Worm (Caenorhabditis elegans): ENCODE measurements around the gene Y6E2A.7.

Y6E2A.7 gene

ce11 chrV:15716679-15717078, 3.0 kb upstream of the Y6E2A.7 start, which contains the start of gene Y6E2A.4:
Gene Y6E2A.4, minus strand, starts transcription at chrV:15716779.
- TF ChIP-seq ceh-40 (GFP tag; IDR thresholded peaks at IDR 0.05) (no peak), rcor-1 (GFP tag; IDR thresholded peaks at IDR 0.05) (no peak), ztf-28 (GFP tag; IDR thresholded peaks at IDR 0.05) (no peak), D2030.7 (GFP tag; IDR thresholded peaks at IDR 0.05) (no peak), F37B4.10 (GFP tag; IDR thresholded peaks at IDR 0.05) (no peak), madf-10 (tag; optimal IDR thresholded peaks at IDR 0.05) (no peak), him-1 (tag; optimal IDR thresholded peaks at IDR 0.05) (no peak), tbx-9 (tag; optimal IDR thresholded peaks at IDR 0.05; ENCODE audit: borderline replicate concordance) (no peak), F22D6.2 (tag; optimal IDR thresholded peaks at IDR 0.05) (no peak), snpc-4 (GFP tag; optimal IDR thresholded peaks at IDR 0.05) (no peak), snpc-4 (tag; optimal IDR thresholded peaks at IDR 0.05) (no peak), Y67H2A.10 (GFP tag; conservative IDR thresholded peaks at IDR 0.05) (no peak), ceh-100 (GFP tag; IDR thresholded peaks at IDR 0.05) (no peak), F23B12.7 (tag; optimal IDR thresholded peaks at IDR 0.05; ENCODE audit: insufficient read depth) (no peak), mes-4 (tag; optimal IDR thresholded peaks at IDR 0.05) (no peak), akir-1 (GFP tag; optimal IDR thresholded peaks at IDR 0.05) (no peak), hmg-20 (GFP tag; IDR thresholded peaks at IDR 0.05) (no peak), lag-1 (GFP tag; IDR thresholded peaks at IDR 0.05) (no peak), F10E7.11 (tag; optimal IDR thresholded peaks at IDR 0.05) (no peak), mxl-1 (tag; optimal IDR thresholded peaks at IDR 0.05) (no peak)

- TF ChIP-seq ztf-22 (GFP tag; optimal IDR thresholded peaks at IDR 0.05) (no peak), ceh-100 (GFP tag; IDR thresholded peaks at IDR 0.05) (no peak), F39B2.1 (GFP tag; IDR thresholded peaks at IDR 0.05) (no peak), F33H1.4 (GFP tag; IDR thresholded peaks at IDR 0.05) (no peak), let-607 (tag; optimal IDR thresholded peaks at IDR 0.05) (no peak), tlf-1 (GFP tag; optimal IDR thresholded peaks at IDR 0.05) (no peak), zfh-2 (GFP tag; conservative IDR thresholded peaks at IDR 0.05) (no peak), madf-8 (GFP tag; conservative IDR thresholded peaks at IDR 0.05) (no peak), pbrm-1 (GFP tag; IDR thresholded peaks at IDR 0.05) (no peak), egl-18 (GFP tag; IDR thresholded peaks at IDR 0.05) (no peak), snpc-1.3 (tag; optimal IDR thresholded peaks at IDR 0.05; ENCODE audit: insufficient read depth) (no peak), lsy-27 (tag; optimal IDR thresholded peaks at IDR 0.05; ENCODE audit: borderline replicate concordance, insufficient read depth) (no peak), C06A6.2 (GFP tag; conservative IDR thresholded peaks at IDR 0.05) (no peak), pha-4 (tag; optimal IDR thresholded peaks at IDR 0.05) (no peak), atf-7 (tag; optimal IDR thresholded peaks at IDR 0.05) (no peak)
Observed at ce11 chrV:15718562-15718961, 1.1 kb upstream of the Y6E2A.7 start, which contains the start of gene Y6E2A.5. Gene Y6E2A.5, minus strand, starts transcription at chrV:15718662.

DNA sequence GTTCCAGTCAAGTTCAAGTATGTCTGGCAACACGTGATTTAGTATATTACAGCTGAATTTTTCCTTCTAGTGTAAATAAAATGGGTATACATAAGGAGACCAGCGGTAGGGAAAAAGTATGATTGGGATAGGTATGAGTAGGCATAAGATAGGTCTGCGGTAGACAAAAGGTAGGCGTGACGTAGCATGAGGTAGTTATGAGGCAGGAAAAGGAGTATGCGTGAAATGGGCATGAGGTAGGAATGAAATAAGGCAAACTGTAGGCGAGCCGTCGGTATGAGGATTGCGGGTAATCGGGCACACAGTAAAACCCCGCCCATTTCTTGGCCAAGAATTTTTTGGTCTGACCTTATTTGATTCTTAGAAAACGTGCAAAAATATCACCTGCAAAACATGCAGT, 1.8 kb downstream of the Y6E2A.7 start:
- TF ChIP-seq Y67H2A.10 (GFP tag; conservative IDR thresholded peaks at IDR 0.05), result no peak
- TF ChIP-seq tbx-9 (tag; optimal IDR thresholded peaks at IDR 0.05; ENCODE audit: borderline replicate concordance), result no peak
- no peak for TF ChIP-seq ceh-27 (GFP tag; optimal IDR thresholded peaks at IDR 0.05)
- no peak for TF ChIP-seq dox-1 (GFP tag; IDR thresholded peaks at IDR 0.05)
- no peak for TF ChIP-seq chd-7 (tag; optimal IDR thresholded peaks at IDR 0.05)
- TF ChIP-seq nhr-27 (tag; optimal IDR thresholded peaks at IDR 0.05), result no peak
- TF ChIP-seq pbrm-1 (GFP tag; IDR thresholded peaks at IDR 0.05), result no peak
- TF ChIP-seq hmg-1.2 (GFP tag; IDR thresholded peaks at IDR 0.05), result no peak
- TF ChIP-seq hrde-1 (tag; optimal IDR thresholded peaks at IDR 0.05; ENCODE audit: borderline replicate concordance), result no peak
- no peak for TF ChIP-seq aptf-2 (GFP tag; conservative IDR thresholded peaks at IDR 0.05)

All from whole organism, young adult.